Worm (Caenorhabditis elegans) whole organism, L1 larva: Measurements from ENCODE around the gene memo-1.

Experiments
- ceh-63 ChIP-seq: fragments of 200-800 bp; sonication (Bioruptor generic); optimal IDR thresholded peaks from 2 replicates; lab custom pipeline; 2018; ENCODE audit warnings: mild to moderate bottlenecking, missing genetic modification characterization, missing compliant biosample characterization
- dpl-1 ChIP-seq, 3 experiments: fragments of 150-350 bp in 2 of 3; sonication (generic microtip) in 1 of 3; optimal IDR thresholded peaks; 2 replicates each; lab custom pipeline; 2014 to 2017; ENCODE audit warnings: missing biosample characterization in 3 of 3, missing genetic modification characterization in 3 of 3, missing genetic modification reagents in 3 of 3

- no peak for TF ChIP-seq dpl-1 (GFP tag; optimal IDR thresholded peaks at IDR 0.05; lab: Kevin White, UChicago)
- TF ChIP-seq ceh-63 (GFP tag; lab: Kevin White, UChicago): no peak
These were observed 28.5 kb upstream of the memo-1 start, which contains the start of gene F40A3.4 for ce11 chrV:7875456-7875855.
